Worm (Caenorhabditis elegans): ENCODE results near the gene Y75B8A.39.

DNA sequence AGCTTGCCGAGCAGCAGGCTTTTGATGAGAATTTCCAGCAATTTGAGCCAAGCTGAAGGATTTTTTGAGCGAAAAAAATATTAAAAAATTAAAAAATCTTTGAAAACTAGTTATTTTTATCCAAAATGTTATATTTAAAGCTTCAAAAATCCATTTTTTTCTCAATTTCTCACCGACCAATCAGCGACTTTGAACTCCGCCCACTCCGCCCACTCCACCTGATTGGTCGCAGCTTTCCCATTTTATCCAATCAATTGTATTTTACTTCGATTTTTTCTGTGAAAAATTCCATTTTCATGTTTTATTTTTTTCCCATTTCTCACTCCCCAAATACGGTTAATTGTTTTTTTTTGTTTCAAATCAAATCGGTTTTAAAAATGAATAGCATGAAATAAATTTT, 32.0 kb downstream of the Y75B8A.39 start:
- TF ChIP-seq ztf-23 (GFP tag; IDR thresholded peaks at IDR 0.05) = no peak
- no peak for TF ChIP-seq flt-1 (GFP tag; IDR thresholded peaks at IDR 0.05)

Measured in whole organism, midembryonic.